Worm (Caenorhabditis elegans): Measurements from ENCODE around the gene T09A12.1.

DNA sequence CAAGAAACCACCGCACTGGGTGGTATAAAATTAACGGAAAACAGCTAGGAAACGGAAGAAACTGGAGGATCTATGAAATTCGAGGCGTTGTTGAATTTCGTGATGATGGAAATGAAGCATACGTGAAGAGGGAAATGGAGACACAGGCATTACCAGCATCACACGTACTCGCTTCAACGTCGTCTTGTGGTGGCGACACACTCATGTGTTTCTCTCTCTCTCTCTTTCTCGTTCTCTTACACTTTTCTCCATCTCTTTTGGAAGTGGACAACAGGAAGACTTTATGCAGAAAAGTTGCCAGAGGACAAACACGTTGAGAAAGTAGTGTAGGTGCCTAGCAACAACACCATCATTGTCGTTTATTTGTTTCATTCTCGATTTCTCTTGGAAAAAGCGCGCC lies 11.8 kb upstream of the T09A12.1 start:
- TF ChIP-seq him-1 (tag; optimal IDR thresholded peaks at IDR 0.05) (no peak), W03F9.2 (tag; optimal IDR thresholded peaks at IDR 0.05) (no peak), dao-5 (tag; optimal IDR thresholded peaks at IDR 0.05) (no peak)
